Worm (Caenorhabditis elegans): ENCODE data around the gene C47D12.4.

C47D12.4 gene

ce11 chrII:11681136-11681824 lies at the start of gene C47D12.4, which contains the start of gene sfxn-1.4:
C47D12.4 (plus strand) TSS chrII:11681774.
sfxn-1.4 (minus strand) TSS chrII:11681236.
- TF ChIP-seq sem-4 (tag; optimal IDR thresholded peaks at IDR 0.05) (no peak), Y55F3AM.14 (GFP tag; optimal IDR thresholded peaks at IDR 0.05) (no peak), lsy-2 (tag; optimal IDR thresholded peaks at IDR 0.05) (no peak), alr-1 (tag; optimal IDR thresholded peaks at IDR 0.05) (no peak)

ce11 chrII:11632689-11633088 lies 48.9 kb upstream of the C47D12.4 start:
- no peak for TF ChIP-seq lin-39 (tag; optimal IDR thresholded peaks at IDR 0.05)
- TF ChIP-seq ama-1 (optimal IDR thresholded peaks at IDR 0.05): no peak
- TF ChIP-seq sma-3 (GFP tag; optimal IDR thresholded peaks at IDR 0.05): peak; percentile 15
- peak; percentile 41 for TF ChIP-seq egl-27 (tag; optimal IDR thresholded peaks at IDR 0.05)
- TF ChIP-seq ZK546.5 (tag; optimal IDR thresholded peaks at IDR 0.05): no peak
- TF ChIP-seq nhr-6 (tag; optimal IDR thresholded peaks at IDR 0.05): no peak
- TF ChIP-seq ceh-82 (tag; optimal IDR thresholded peaks at IDR 0.05): no peak
- no peak for TF ChIP-seq alr-1 (tag; optimal IDR thresholded peaks at IDR 0.05)
- peak; percentile 61 for TF ChIP-seq C34F6.9 (tag; optimal IDR thresholded peaks at IDR 0.05)
- TF ChIP-seq mbf-1 (tag; optimal IDR thresholded peaks at IDR 0.05): no peak
- peak; percentile 47 for TF ChIP-seq nhr-25 (tag; optimal IDR thresholded peaks at IDR 0.05)
- peak; percentile 38 for TF ChIP-seq crh-2 (tag; optimal IDR thresholded peaks at IDR 0.05)
- no peak for TF ChIP-seq unc-39 (tag; optimal IDR thresholded peaks at IDR 0.05)
- TF ChIP-seq nhr-77 (tag; optimal IDR thresholded peaks at IDR 0.05): no peak
- no peak for TF ChIP-seq ztf-11 (tag; optimal IDR thresholded peaks at IDR 0.05)
- no peak for TF ChIP-seq mab-5 (tag; optimal IDR thresholded peaks at IDR 0.05)
- peak; percentile 50 for TF ChIP-seq fos-1 (tag; optimal IDR thresholded peaks at IDR 0.05)
- peak; percentile 54 for TF ChIP-seq unc-55 (GFP tag; optimal IDR thresholded peaks at IDR 0.05)
- no peak for TF ChIP-seq Y55F3AM.14 (GFP tag; optimal IDR thresholded peaks at IDR 0.05)
- no peak for TF ChIP-seq elt-1 (tag; optimal IDR thresholded peaks at IDR 0.05)
- no peak for TF ChIP-seq nhr-237 (tag; optimal IDR thresholded peaks at IDR 0.05)
- TF ChIP-seq blmp-1 (tag; optimal IDR thresholded peaks at IDR 0.05; ENCODE audit: insufficient read depth): peak; percentile 44
- TF ChIP-seq lin-13 (GFP tag; optimal IDR thresholded peaks at IDR 0.05): peak; percentile 15
- TF ChIP-seq ztf-4 (tag; optimal IDR thresholded peaks at IDR 0.05): no peak
- no peak for TF ChIP-seq sem-4 (tag; optimal IDR thresholded peaks at IDR 0.05)
- no peak for TF ChIP-seq snpc-4 (tag; optimal IDR thresholded peaks at IDR 0.05)
- TF ChIP-seq aly-2 (tag; optimal IDR thresholded peaks at IDR 0.05): no peak
- TF ChIP-seq unc-62 (GFP tag; optimal IDR thresholded peaks at IDR 0.05): no peak
- no peak for TF ChIP-seq elt-3 (tag; optimal IDR thresholded peaks at IDR 0.05)
- TF ChIP-seq peb-1 (tag; optimal IDR thresholded peaks at IDR 0.05): no peak
- TF ChIP-seq nhr-21 (tag; optimal IDR thresholded peaks at IDR 0.05): peak; percentile 43
- no peak for TF ChIP-seq lin-11 (tag; optimal IDR thresholded peaks at IDR 0.05)
- TF ChIP-seq nhr-129 (tag; optimal IDR thresholded peaks at IDR 0.05): peak; percentile 80
- no peak for TF ChIP-seq nhr-11 (tag; optimal IDR thresholded peaks at IDR 0.05)
- peak in 1 of 2 experiments; percentile 41 for TF ChIP-seq lsy-2 (tag; optimal IDR thresholded peaks at IDR 0.05)
- TF ChIP-seq nhr-23 (tag; optimal IDR thresholded peaks at IDR 0.05): no peak
- peak; percentile 5 to 27 for TF ChIP-seq mdl-1 (tag; optimal IDR thresholded peaks at IDR 0.05)
- TF ChIP-seq dmd-4 (tag; optimal IDR thresholded peaks at IDR 0.05): no peak
- TF ChIP-seq gmeb-1 (tag; optimal IDR thresholded peaks at IDR 0.05): no peak
- TF ChIP-seq skn-1 (tag; optimal IDR thresholded peaks at IDR 0.05): no peak
- peak; percentile 67 for TF ChIP-seq F13H6.1 (tag; optimal IDR thresholded peaks at IDR 0.05)
- no peak for TF ChIP-seq zag-1 (tag; optimal IDR thresholded peaks at IDR 0.05)
- TF ChIP-seq nhr-10 (tag; optimal IDR thresholded peaks at IDR 0.05): no peak
- peak; percentile 77 for TF ChIP-seq sma-9 (GFP tag; optimal IDR thresholded peaks at IDR 0.05)
- TF ChIP-seq sma-9 (tag; optimal IDR thresholded peaks at IDR 0.05): no peak
- TF ChIP-seq R02D3.7 (tag; optimal IDR thresholded peaks at IDR 0.05): no peak
- no peak for TF ChIP-seq ceh-16 (tag; optimal IDR thresholded peaks at IDR 0.05)
- no peak for TF ChIP-seq nhr-12 (tag; optimal IDR thresholded peaks at IDR 0.05)
- TF ChIP-seq ztf-1 (GFP tag; conservative IDR thresholded peaks at IDR 0.05): no peak
